Worm (Caenorhabditis elegans) whole organism, L3 larva: ENCODE results near the gene F58F12.4.

Source experiments
- aly-2 ChIP-seq: fragments of 150-350 bp; optimal IDR thresholded peaks from 2 replicates; lab custom pipeline; 2014; ENCODE audit warnings: missing biosample characterization, missing genetic modification characterization
- ama-1 ChIP-seq: fragments of 150-350 bp; optimal IDR thresholded peaks from 2 replicates; lab custom pipeline; 2018
- egl-27 ChIP-seq: sonication (generic microtip); optimal IDR thresholded peaks from 4 replicates; lab custom pipeline; 2017; ENCODE audit warnings: missing biosample characterization, missing genetic modification reagents, missing genetic modification characterization
- elt-2 ChIP-seq: sonication (generic microtip); optimal IDR thresholded peaks from 2 replicates; lab custom pipeline; 2016; ENCODE audit warnings: missing genetic modification reagents, mild to moderate bottlenecking, missing genetic modification characterization, missing compliant biosample characterization
- elt-3 ChIP-seq, 3 experiments: fragments of 150-350 bp in 1 of 3; sonication (generic microtip) in 2 of 3; optimal IDR thresholded peaks; 2 replicates in 2 of 3; 4 replicates in 1 of 3; lab custom pipeline; 2014 to 2017; ENCODE audit warnings: missing biosample characterization in 3 of 3, missing genetic modification characterization in 3 of 3
- fkh-10 ChIP-seq: sonication (generic microtip); optimal IDR thresholded peaks from 2 replicates; lab custom pipeline; 2017; ENCODE audit warnings: missing biosample characterization, missing genetic modification reagents, missing genetic modification characterization
- mdl-1 ChIP-seq: fragments of 150-350 bp; optimal IDR thresholded peaks from 2 replicates; lab custom pipeline; 2014; ENCODE audit warnings: missing biosample characterization, missing genetic modification characterization
- nfya-1 ChIP-seq: sonication (generic microtip); optimal IDR thresholded peaks from 2 replicates; lab custom pipeline; 2017; ENCODE audit warnings: missing genetic modification characterization, mild to moderate bottlenecking, missing compliant biosample characterization, antibody characterized with exemption, moderate library complexity; ENCODE audit not compliant: insufficient read depth
- nhr-76 ChIP-seq: fragments of 150-350 bp; sonication (generic microtip); optimal IDR thresholded peaks from 5 replicates; lab custom pipeline; 2014; ENCODE audit warnings: missing biosample characterization, missing genetic modification characterization
- nhr-77 ChIP-seq: fragments of 150-350 bp; optimal IDR thresholded peaks from 2 replicates; lab custom pipeline; 2014; ENCODE audit warnings: missing biosample characterization, missing genetic modification characterization
- pqm-1 ChIP-seq: fragments of 150-350 bp; optimal IDR thresholded peaks from 2 replicates; lab custom pipeline; 2017; ENCODE audit warnings: missing biosample characterization, missing genetic modification characterization, inconsistent platforms
- ztf-11 ChIP-seq: fragments of 150-350 bp; optimal IDR thresholded peaks from 2 replicates; lab custom pipeline; 2014; ENCODE audit warnings: missing biosample characterization, missing genetic modification characterization

ce11 chrII:6391195-6391594 is 4.6 kb downstream of the F58F12.4 start, which contains the start of gene F58F12.3:
- TF ChIP-seq ama-1 (lab: Kevin White, UChicago) (no peak), ztf-11 (tag; lab: Kevin White, UChicago) (no peak), nfya-1 (tag; lab: Kevin White, UChicago) (no peak), aly-2 (tag; lab: Kevin White, UChicago) (no peak), elt-2 (tag; lab: Kevin White, UChicago) (no peak), fkh-10 (GFP tag; lab: Kevin White, UChicago) (no peak), mdl-1 (tag; lab: Kevin White, UChicago) (no peak), elt-3 (tag; optimal IDR thresholded peaks at IDR 0.05; lab: Kevin White, UChicago) (no peak), nhr-77 (tag; lab: Kevin White, UChicago) (no peak), nhr-76 (tag; lab: Kevin White, UChicago) (no peak), egl-27 (tag; lab: Kevin White, UChicago) (no peak), pqm-1 (tag; lab: Kevin White, UChicago) (no peak)
